Fruit fly (Drosophila melanogaster): Measurements from ENCODE around the gene Poxm.

The Poxm gene

dm6 chr3R:8355579-8355978 lies 22.0 kb upstream of the Poxm start (continued):
- TF ChIP-seq seq (GFP tag; IDR thresholded peaks at IDR 0.05) (peak; percentile 95), Ets97D (GFP tag; optimal IDR thresholded peaks at IDR 0.05) (peak; percentile 82), Usf (GFP tag; optimal IDR thresholded peaks at IDR 0.05) (peak; percentile 51), Chrac-16 (GFP tag; optimal IDR thresholded peaks at IDR 0.05) (peak; percentile 95), CG8924 (tag; optimal IDR thresholded peaks at IDR 0.05) (peak; percentile 91), dysf (GFP tag; IDR thresholded peaks at IDR 0.05) (peak; percentile 96), CG10543 (GFP tag; optimal IDR thresholded peaks at IDR 0.05) (peak; percentile 96), mam (GFP tag; optimal IDR thresholded peaks at IDR 0.05) (peak; percentile 98), cato (GFP tag; optimal IDR thresholded peaks at IDR 0.05; ENCODE audit: borderline replicate concordance) (peak; percentile 83), CG7372 (GFP tag; IDR thresholded peaks at IDR 0.05) (peak; percentile 83), CG12744 (GFP tag; optimal IDR thresholded peaks at IDR 0.05) (peak; percentile 94), D19B (GFP tag; optimal IDR thresholded peaks at IDR 0.05) (peak; percentile 90), CG13424 (tag; optimal IDR thresholded peaks at IDR 0.05) (peak; percentile 92), Hand (GFP tag; optimal IDR thresholded peaks at IDR 0.05) (peak; percentile 94), CG34422 (GFP tag; IDR thresholded peaks at IDR 0.05) (peak; percentile 92), CG10209 (GFP tag; optimal IDR thresholded peaks at IDR 0.05) (peak; percentile 94), grn (GFP tag; optimal IDR thresholded peaks at IDR 0.05) (peak; percentile 48), Doc3 (GFP tag; IDR thresholded peaks at IDR 0.05; ENCODE audit: partially characterized antibody) (no peak), CG9609 (GFP tag; optimal IDR thresholded peaks at IDR 0.05) (peak; percentile 96), ken (GFP tag; IDR thresholded peaks at IDR 0.05) (peak; percentile 90), az2 (GFP tag; optimal IDR thresholded peaks at IDR 0.05) (peak; percentile 95), caup (GFP tag; optimal IDR thresholded peaks at IDR 0.05; ENCODE audit: severe bottlenecking) (peak; percentile 97), CG11723 (GFP tag; optimal IDR thresholded peaks at IDR 0.05) (peak; percentile 80), Elba2 (GFP tag; optimal IDR thresholded peaks at IDR 0.05) (no peak), fd96Cb (tag; optimal IDR thresholded peaks at IDR 0.05) (peak; percentile 90), dan (GFP tag; IDR thresholded peaks at IDR 0.05) (peak; percentile 37; the same call in 1 of the 2 replicates), Xrp1 (GFP tag; IDR thresholded peaks at IDR 0.05) (peak; percentile 95), NC2α (GFP tag; optimal IDR thresholded peaks at IDR 0.05) (peak; percentile 84), chif (GFP tag; optimal IDR thresholded peaks at IDR 0.05) (peak; percentile 90 to 91), CTCF (GFP tag; optimal IDR thresholded peaks at IDR 0.05) (peak; percentile 51), psq (GFP tag; optimal IDR thresholded peaks at IDR 0.05) (peak; percentile 79), CG34224 (GFP tag; IDR thresholded peaks at IDR 0.05; ENCODE audit: partially characterized antibody) (no peak), CG32767 (GFP tag; IDR thresholded peaks at IDR 0.05) (peak; percentile 91), hkb (optimal IDR thresholded peaks at IDR 0.05) (no peak), hkb (GFP tag; IDR thresholded peaks at IDR 0.05) (peak; percentile 96), Sry-δ (GFP tag; optimal IDR thresholded peaks at IDR 0.05) (peak; percentile 60), chn (GFP tag; optimal IDR thresholded peaks at IDR 0.05) (peak; percentile 95), jing (GFP tag; optimal IDR thresholded peaks at IDR 0.05) (peak; percentile 88), wdn (GFP tag; IDR thresholded peaks at IDR 0.05) (peak; percentile 97), CG1602 (GFP tag; optimal IDR thresholded peaks at IDR 0.05) (peak; percentile 88), CG17802 (tag; optimal IDR thresholded peaks at IDR 0.05) (peak; percentile 72), CG10366 (GFP tag; IDR thresholded peaks at IDR 0.05) (peak; percentile 94), CG3163 (GFP tag; optimal IDR thresholded peaks at IDR 0.05) (peak; percentile 84), CG16813 (GFP tag; IDR thresholded peaks at IDR 0.05; ENCODE audit: partially characterized antibody) (no peak), fu2 (GFP tag; optimal IDR thresholded peaks at IDR 0.05) (peak; percentile 97), CG2116 (GFP tag; optimal IDR thresholded peaks at IDR 0.05) (peak; percentile 53), dimm (GFP tag; IDR thresholded peaks at IDR 0.05) (peak; percentile 81), CG17912 (GFP tag; optimal IDR thresholded peaks at IDR 0.05) (no peak), CG7556 (GFP tag; optimal IDR thresholded peaks at IDR 0.05) (peak; percentile 94), Trl (optimal IDR thresholded peaks at IDR 0.05) (no peak), Trl (GFP tag; optimal IDR thresholded peaks at IDR 0.05) (peak; percentile 97), CG12299 (tag; optimal IDR thresholded peaks at IDR 0.05) (peak; percentile 94)
